Worm (Caenorhabditis elegans) whole organism, early embryonic: ENCODE data around the gene Y43B11AR.3.

Experiments used
- B0310.2 ChIP-seq: sonication (generic microtip); optimal IDR thresholded peaks from 2 replicates; lab custom pipeline; 2016; ENCODE audit warnings: mild to moderate bottlenecking, missing genetic modification characterization, missing compliant biosample characterization
- F13C5.2 ChIP-seq: sonication (generic microtip); optimal IDR thresholded peaks from 2 replicates; lab custom pipeline; 2017; ENCODE audit warnings: mild to moderate bottlenecking, missing genetic modification characterization, inconsistent platforms, missing compliant biosample characterization
- aly-1 ChIP-seq: sonication (generic microtip); optimal IDR thresholded peaks from 2 replicates; lab custom pipeline; 2016; ENCODE audit warnings: missing genetic modification characterization, missing compliant biosample characterization
- ama-1 ChIP-seq: fragments of 150-350 bp; optimal IDR thresholded peaks from 2 replicates; lab custom pipeline; 2014
- ceh-13 ChIP-seq: fragments of 200-800 bp; sonication (Bioruptor generic); optimal IDR thresholded peaks from 2 replicates; lab custom pipeline; 2018; ENCODE audit warnings: mild to moderate bottlenecking, missing genetic modification characterization, missing compliant biosample characterization
- ceh-36 ChIP-seq: sonication (generic microtip); optimal IDR thresholded peaks from 2 replicates; lab custom pipeline; 2016; ENCODE audit warnings: missing genetic modification characterization, inconsistent platforms, missing compliant biosample characterization
- ets-7 ChIP-seq: sonication (generic microtip); optimal IDR thresholded peaks from 2 replicates; lab custom pipeline; 2016; ENCODE audit warnings: missing genotype, missing genetic modification characterization, missing compliant biosample characterization
- flt-1 ChIP-seq: fragments of 200-800 bp; sonication (Bioruptor generic); IDR thresholded peaks from 2 replicates; pipeline ENCODE4 v1.3.6; 2022; ENCODE audit warnings: missing genetic modification characterization, missing compliant biosample characterization
- hmbx-1 ChIP-seq: sonication (generic microtip); optimal IDR thresholded peaks from 2 replicates; lab custom pipeline; 2016; ENCODE audit warnings: mild to moderate bottlenecking, missing genetic modification characterization, missing compliant biosample characterization
- hmg-4 ChIP-seq: fragments of 200-800 bp; sonication (Bioruptor generic); optimal IDR thresholded peaks from 2 replicates; lab custom pipeline; 2018; ENCODE audit warnings: mild to moderate bottlenecking, missing genetic modification characterization, missing compliant biosample characterization
- hnd-1 ChIP-seq: sonication (generic microtip); optimal IDR thresholded peaks from 2 replicates; lab custom pipeline; 2016; ENCODE audit warnings: missing genetic modification characterization, missing compliant biosample characterization
- pes-1 ChIP-seq: fragments of 200-800 bp; sonication (Bioruptor generic); IDR thresholded peaks from 2 replicates; pipeline ENCODE4 v1.3.6; 2022; ENCODE audit warnings: missing genetic modification reagents, missing genetic modification characterization, missing compliant biosample characterization
- scrt-1 ChIP-seq: fragments of 200-800 bp; sonication (Bioruptor generic); IDR thresholded peaks from 2 replicates; pipeline ENCODE4 v1.3.6; 2022; ENCODE audit warnings: missing genetic modification characterization, missing compliant biosample characterization
- sea-1 ChIP-seq: fragments of 200-800 bp; sonication (Bioruptor generic); conservative IDR thresholded peaks from 2 replicates; pipeline ENCODE4 v1.3.6; 2022; ENCODE audit warnings: missing genetic modification characterization, missing compliant biosample characterization
- tbx-11 ChIP-seq: fragments of 200-800 bp; sonication (Bioruptor generic); IDR thresholded peaks from 2 replicates; pipeline ENCODE4 v1.3.6; 2022; ENCODE audit warnings: missing genetic modification characterization, missing compliant biosample characterization
- tbx-37 ChIP-seq: fragments of 200-800 bp; sonication (Bioruptor generic); conservative IDR thresholded peaks from 2 replicates; pipeline ENCODE4 v1.3.6; 2022; ENCODE audit warnings: missing genetic modification reagents, missing genetic modification characterization, missing compliant biosample characterization
- tra-4 ChIP-seq: sonication (generic microtip); optimal IDR thresholded peaks from 2 replicates; lab custom pipeline; 2017; ENCODE audit warnings: missing genetic modification characterization, missing compliant biosample characterization

The Y43B11AR.3 gene

DNA sequence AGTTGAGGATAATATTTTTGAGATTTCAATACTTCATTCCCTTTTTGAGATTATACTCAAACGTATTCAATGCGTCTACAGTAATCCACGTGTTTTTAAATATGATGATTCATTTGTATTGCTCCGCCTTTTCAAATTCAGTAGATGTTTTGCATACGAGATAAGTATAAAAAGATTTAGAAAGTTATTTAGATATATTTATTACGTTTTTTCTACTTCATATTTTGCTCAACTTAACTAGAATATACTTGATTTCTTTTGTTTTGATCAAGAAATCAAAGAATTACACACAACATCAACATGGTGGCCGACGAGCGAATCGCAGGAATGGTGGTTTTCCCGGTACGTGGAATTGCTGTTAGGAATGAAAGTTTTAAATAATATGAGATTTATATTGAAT lies 25.8 kb downstream of the Y43B11AR.3 start, which contains the start of gene srx-50:
TSS of gene srx-50 (plus strand) at position 301 of the 400 bp plus-strand sequence.
- TF ChIP-seq ceh-13 (GFP tag; lab: Kevin White, UChicago) (no peak), aly-1 (tag; lab: Kevin White, UChicago) (no peak), ceh-36 (no peak), scrt-1 (no peak), hmbx-1 (no peak), tra-4 (tag; lab: Kevin White, UChicago) (no peak), B0310.2 (tag; lab: Kevin White, UChicago) (no peak), tbx-37 (GFP tag; lab: Robert Waterston, UW) (no peak), flt-1 (GFP tag; lab: Robert Waterston, UW) (no peak), pes-1 (no peak)

ce11 chrIV:7052135-7052534 lies 31.4 kb downstream of the Y43B11AR.3 start:
- TF ChIP-seq pes-1 (no peak), tbx-11 (no peak), aly-1 (tag; lab: Kevin White, UChicago) (no peak)

DNA sequence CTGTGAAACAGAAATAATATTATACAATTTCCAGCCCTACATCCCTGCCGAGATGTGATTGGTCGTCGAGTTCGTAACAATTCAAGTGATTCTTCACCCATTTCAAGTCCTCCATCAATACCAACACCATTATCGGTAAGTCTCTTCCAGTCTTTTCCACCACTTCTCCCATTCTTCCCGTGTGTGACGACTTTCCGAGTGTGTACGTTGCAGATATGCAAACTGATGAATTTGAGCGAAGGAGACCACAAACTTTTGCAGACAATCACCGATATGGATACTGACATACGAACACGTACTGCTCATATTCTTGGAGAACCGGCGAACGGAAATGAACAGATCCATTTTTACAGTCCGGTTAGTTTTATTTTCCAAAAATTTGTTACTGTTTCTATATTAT lies 32.0 kb downstream of the Y43B11AR.3 start:
- no peak for TF ChIP-seq aly-1 (tag; lab: Kevin White, UChicago)
- TF ChIP-seq tbx-11 = no peak
- TF ChIP-seq tra-4 (tag; lab: Kevin White, UChicago) = no peak
- no peak for TF ChIP-seq hmg-4
- TF ChIP-seq ceh-36 = no peak
- no peak for TF ChIP-seq F13C5.2 (tag; lab: Kevin White, UChicago)
- TF ChIP-seq hmbx-1 = no peak
- no peak for TF ChIP-seq ama-1 (lab: Kevin White, UChicago)
- TF ChIP-seq flt-1 (GFP tag; lab: Robert Waterston, UW) = no peak
- no peak for TF ChIP-seq pes-1
- no peak for TF ChIP-seq tbx-37 (GFP tag; lab: Robert Waterston, UW)
- no peak for TF ChIP-seq hnd-1 (tag; lab: Kevin White, UChicago)
- TF ChIP-seq ceh-13 (GFP tag; lab: Kevin White, UChicago) = no peak
- no peak for TF ChIP-seq sea-1
- no peak for TF ChIP-seq ets-7 (tag; lab: Kevin White, UChicago)
- no peak for TF ChIP-seq B0310.2 (tag; lab: Kevin White, UChicago)
- TF ChIP-seq scrt-1 = no peak

DNA sequence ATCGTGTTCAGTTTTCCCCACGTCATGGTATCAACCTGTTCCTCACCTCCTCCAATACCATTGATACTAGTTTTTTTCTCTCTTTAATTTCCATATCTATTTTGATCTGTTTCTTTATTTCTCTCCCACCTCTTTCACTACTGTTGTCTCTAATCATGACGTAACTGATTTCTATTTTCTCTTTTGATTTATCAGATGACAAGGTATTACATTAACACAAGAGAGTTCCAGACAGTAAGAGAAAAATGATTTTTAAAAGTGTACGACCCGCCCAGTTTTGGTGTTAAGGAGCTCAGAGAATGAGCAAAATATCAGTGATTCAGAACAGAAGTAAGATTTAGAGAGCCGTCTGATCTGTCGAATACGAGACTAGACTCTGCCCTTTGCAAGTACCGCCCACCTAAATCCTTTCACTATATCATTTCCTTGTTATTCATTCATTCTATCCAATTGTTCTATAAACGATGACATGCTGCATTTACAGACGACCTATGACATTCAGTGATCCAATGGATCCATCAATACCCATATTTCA lies 33.8 kb downstream of the Y43B11AR.3 start, which contains the start of gene nhr-105:
TSS of gene nhr-105 (plus strand) at position 485 of the 535 bp plus-strand sequence.
- TF ChIP-seq ama-1 (lab: Kevin White, UChicago) = no peak
- TF ChIP-seq ets-7 (tag; lab: Kevin White, UChicago) = no peak
- no peak for TF ChIP-seq B0310.2 (tag; lab: Kevin White, UChicago)
- no peak for TF ChIP-seq ceh-36
- TF ChIP-seq hmbx-1 = no peak
- no peak for TF ChIP-seq aly-1 (tag; lab: Kevin White, UChicago)
- no peak for TF ChIP-seq tbx-37 (GFP tag; lab: Robert Waterston, UW)
- TF ChIP-seq tbx-11 = no peak
- no peak for TF ChIP-seq flt-1 (GFP tag; lab: Robert Waterston, UW)
- no peak for TF ChIP-seq F13C5.2 (tag; lab: Kevin White, UChicago)
- TF ChIP-seq pes-1 = no peak
- no peak for TF ChIP-seq sea-1
- TF ChIP-seq hmg-4 = no peak
- TF ChIP-seq tra-4 (tag; lab: Kevin White, UChicago) = no peak
- TF ChIP-seq scrt-1 = no peak

ce11 chrIV:7048637-7049245 lies 34.8 kb downstream of the Y43B11AR.3 start:
- no peak for TF ChIP-seq pes-1
- no peak for TF ChIP-seq ets-7 (tag; lab: Kevin White, UChicago)
- no peak for TF ChIP-seq tbx-11
- no peak for TF ChIP-seq ceh-36
- TF ChIP-seq hmbx-1 = no peak
- no peak for TF ChIP-seq B0310.2 (tag; lab: Kevin White, UChicago)
- no peak for TF ChIP-seq tra-4 (tag; lab: Kevin White, UChicago)
- no peak for TF ChIP-seq tbx-37 (GFP tag; lab: Robert Waterston, UW)
- TF ChIP-seq aly-1 (tag; lab: Kevin White, UChicago) = no peak
- no peak for TF ChIP-seq scrt-1
- TF ChIP-seq ama-1 (lab: Kevin White, UChicago) = no peak
- no peak for TF ChIP-seq ceh-13 (GFP tag; lab: Kevin White, UChicago)

DNA sequence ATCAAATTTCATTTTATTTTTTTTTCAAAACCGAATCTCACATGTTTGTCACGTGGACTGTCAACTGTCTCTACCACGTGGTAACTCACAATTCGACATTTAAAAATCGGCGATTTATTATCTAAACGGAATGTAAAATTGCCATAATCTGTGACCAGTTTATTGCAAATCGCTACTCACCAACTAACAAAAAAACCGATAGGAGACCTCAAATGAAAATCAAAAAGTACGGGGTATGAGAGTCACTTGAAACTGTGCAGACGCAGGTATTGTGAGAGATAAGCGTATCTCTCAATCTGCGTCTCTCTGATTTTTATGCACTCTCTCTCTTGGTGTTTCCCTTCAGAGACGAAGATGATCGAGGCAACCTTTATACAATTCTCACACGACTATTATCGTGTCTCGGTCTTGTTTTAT lies 35.7 kb downstream of the Y43B11AR.3 start:
- TF ChIP-seq ama-1 (lab: Kevin White, UChicago) (no peak), scrt-1 (no peak), hmbx-1 (no peak), F13C5.2 (tag; lab: Kevin White, UChicago) (no peak), sea-1 (no peak), ceh-36 (no peak), hnd-1 (tag; lab: Kevin White, UChicago) (no peak), aly-1 (tag; lab: Kevin White, UChicago) (no peak)

DNA sequence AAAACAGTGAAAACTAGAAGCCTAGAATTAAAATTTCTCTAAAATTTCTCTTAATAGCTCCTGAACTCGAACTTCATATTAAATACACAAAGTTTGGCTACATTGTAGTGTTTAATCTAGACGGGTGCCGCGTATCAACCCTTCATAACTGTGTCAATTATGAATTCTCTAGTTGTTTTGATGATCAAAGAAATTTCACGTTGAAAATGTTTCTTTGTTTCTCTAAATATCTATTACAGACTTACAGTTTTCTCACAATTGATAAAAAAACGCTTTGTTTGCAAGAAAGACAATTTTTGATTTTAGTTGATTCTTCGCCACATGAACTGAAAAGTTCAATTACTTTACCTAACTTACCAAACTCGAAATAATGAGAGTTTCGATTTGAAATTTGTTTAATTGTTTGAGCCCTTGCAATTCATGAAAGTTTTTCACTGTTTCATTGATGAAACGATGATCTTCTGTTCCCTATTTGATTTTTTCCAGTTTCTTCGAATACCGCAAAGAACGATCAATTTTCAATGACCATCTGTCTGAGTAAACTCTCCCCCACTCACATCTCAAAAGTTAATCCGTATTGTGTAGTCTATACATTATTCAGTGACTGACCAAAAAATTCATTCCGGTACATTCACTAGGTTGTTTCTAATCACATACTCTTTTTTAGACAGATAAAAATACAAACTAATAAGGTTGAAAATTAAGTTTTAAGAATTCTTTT lies 36.7 kb downstream of the Y43B11AR.3 start:
- TF ChIP-seq tbx-37 (GFP tag; lab: Robert Waterston, UW) (no peak), tbx-11 (no peak), flt-1 (GFP tag; lab: Robert Waterston, UW) (no peak), ceh-36 (no peak), B0310.2 (tag; lab: Kevin White, UChicago) (no peak), hmg-4 (no peak), pes-1 (no peak), ets-7 (tag; lab: Kevin White, UChicago) (no peak), ceh-13 (GFP tag; lab: Kevin White, UChicago) (no peak), tra-4 (tag; lab: Kevin White, UChicago) (no peak), hnd-1 (tag; lab: Kevin White, UChicago) (no peak), sea-1 (no peak), hmbx-1 (no peak), F13C5.2 (tag; lab: Kevin White, UChicago) (no peak), aly-1 (tag; lab: Kevin White, UChicago) (no peak), scrt-1 (no peak), ama-1 (lab: Kevin White, UChicago) (no peak)
